Fruit fly (Drosophila melanogaster): ENCODE measurements around the gene sens-2.

sens-2 gene

DNA sequence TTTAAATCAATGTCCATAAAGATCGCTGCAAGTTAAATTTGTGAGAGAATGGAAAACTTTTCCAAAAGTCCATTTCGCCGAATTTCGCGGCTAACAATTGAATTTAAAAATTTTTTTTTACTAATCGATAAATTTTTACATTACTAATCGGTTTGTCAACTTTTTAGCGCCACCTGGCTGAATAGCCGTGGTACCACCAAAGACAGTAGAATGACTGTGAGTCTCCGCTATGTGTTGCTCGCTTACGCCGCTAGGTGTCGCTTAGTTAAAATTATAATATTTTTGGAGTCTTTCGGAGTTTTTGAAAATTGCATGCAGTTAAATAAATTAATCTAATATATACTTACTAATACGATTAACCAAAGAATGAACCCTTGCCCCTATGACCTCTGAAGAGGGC lies 24.3 kb upstream of the sens-2 start (continued):
- TF ChIP-seq CG10267 (tag; optimal IDR thresholded peaks at IDR 0.05): peak; percentile 63
- peak; percentile 3 for TF ChIP-seq CG31365 (tag; optimal IDR thresholded peaks at IDR 0.05)
- TF ChIP-seq hbn (GFP tag; IDR thresholded peaks at IDR 0.05; ENCODE audit: partially characterized antibody): no peak
- no peak for TF ChIP-seq Atf-2 (GFP tag; optimal IDR thresholded peaks at IDR 0.05)
- TF ChIP-seq Doc3 (GFP tag; IDR thresholded peaks at IDR 0.05; ENCODE audit: partially characterized antibody): 0 out of 3 replicates have a peak, but pooled peaks have one; percentile 34
- no peak for TF ChIP-seq CG15269 (tag; optimal IDR thresholded peaks at IDR 0.05)
- TF ChIP-seq jing (GFP tag; optimal IDR thresholded peaks at IDR 0.05): no peak
- 0 out of 2 replicates have a peak, but pooled peaks have one; percentile 38 for TF ChIP-seq Ptx1 (GFP tag; IDR thresholded peaks at IDR 0.05)
- TF ChIP-seq lbe (GFP tag; optimal IDR thresholded peaks at IDR 0.05): no peak
- peak; percentile 47 for TF ChIP-seq Sox102F (GFP tag; optimal IDR thresholded peaks at IDR 0.05)
- no peak for TF ChIP-seq org-1 (GFP tag; optimal IDR thresholded peaks at IDR 0.05)
- TF ChIP-seq HmgD (GFP tag; optimal IDR thresholded peaks at IDR 0.05): peak; percentile 69
- TF ChIP-seq bigmax (GFP tag; optimal IDR thresholded peaks at IDR 0.05): no peak
- peak; percentile 19; the same call in 1 of the 4 replicates for TF ChIP-seq Gug (GFP tag; IDR thresholded peaks at IDR 0.05)
- TF ChIP-seq CG7987 (GFP tag; optimal IDR thresholded peaks at IDR 0.05): no peak
- TF ChIP-seq D19B (GFP tag; optimal IDR thresholded peaks at IDR 0.05): no peak
- no peak for TF ChIP-seq dimm (GFP tag; IDR thresholded peaks at IDR 0.05)
- peak; percentile 71 for TF ChIP-seq CG15514 (GFP tag; optimal IDR thresholded peaks at IDR 0.05)
- peak; percentile 26 for TF ChIP-seq kay (GFP tag; optimal IDR thresholded peaks at IDR 0.05)
- TF ChIP-seq CG7357 (GFP tag; IDR thresholded peaks at IDR 0.05): no peak
- TF ChIP-seq CG9437 (GFP tag; optimal IDR thresholded peaks at IDR 0.05): no peak
- TF ChIP-seq CG14014 (GFP tag; IDR thresholded peaks at IDR 0.05): 0 out of 2 replicates have a peak, but pooled peaks have one; percentile 21
- TF ChIP-seq sens-2 (GFP tag; IDR thresholded peaks at IDR 0.05): no peak
- no peak for TF ChIP-seq CG6683 (GFP tag; optimal IDR thresholded peaks at IDR 0.05)
- TF ChIP-seq sna (GFP tag; IDR thresholded peaks at IDR 0.05; ENCODE audit: partially characterized antibody): no peak
- TF ChIP-seq CG34376 (GFP tag; optimal IDR thresholded peaks at IDR 0.05): no peak
- TF ChIP-seq corto (GFP tag; optimal IDR thresholded peaks at IDR 0.05): no peak
- TF ChIP-seq sd (tag; optimal IDR thresholded peaks at IDR 0.05): no peak
- no peak for TF ChIP-seq CG10274 (GFP tag; optimal IDR thresholded peaks at IDR 0.05)
- no peak for TF ChIP-seq Eip74EF (GFP tag; optimal IDR thresholded peaks at IDR 0.05)
- TF ChIP-seq CG6854 (GFP tag; optimal IDR thresholded peaks at IDR 0.05): no peak
- no peak for TF ChIP-seq CG8924 (tag; optimal IDR thresholded peaks at IDR 0.05)
- no peak for TF ChIP-seq Neu2 (GFP tag; optimal IDR thresholded peaks at IDR 0.05; ENCODE audit: borderline replicate concordance)
- no peak for TF ChIP-seq Poxn (GFP tag; IDR thresholded peaks at IDR 0.05)
- TF ChIP-seq fd96Cb (tag; optimal IDR thresholded peaks at IDR 0.05): peak; percentile 1
- TF ChIP-seq CG14667 (GFP tag; IDR thresholded peaks at IDR 0.05): no peak
- TF ChIP-seq Fer3 (tag; optimal IDR thresholded peaks at IDR 0.05): peak; percentile 14
- no peak for TF ChIP-seq schlank (tag; optimal IDR thresholded peaks at IDR 0.05)
- TF ChIP-seq sens (GFP tag): peak; percentile 32
- TF ChIP-seq tap (tag; optimal IDR thresholded peaks at IDR 0.05): no peak
- no peak for TF ChIP-seq chm (GFP tag; IDR thresholded peaks at IDR 0.05)
- peak; percentile 94 for TF ChIP-seq CG2199 (GFP tag; IDR thresholded peaks at IDR 0.05)
- no peak for TF ChIP-seq odd (GFP tag; optimal IDR thresholded peaks at IDR 0.05)
- TF ChIP-seq Tbp (GFP tag; optimal IDR thresholded peaks at IDR 0.05): no peak
- no peak for TF ChIP-seq CG43689 (GFP tag; IDR thresholded peaks at IDR 0.05)
- TF ChIP-seq CG4820 (GFP tag; optimal IDR thresholded peaks at IDR 0.05): no peak
- 0 out of 2 replicates have a peak, but pooled peaks have one; percentile 19 for TF ChIP-seq E2f1 (GFP tag; IDR thresholded peaks at IDR 0.05)
- peak; percentile 17 for TF ChIP-seq CG1602 (GFP tag; optimal IDR thresholded peaks at IDR 0.05)
- no peak for TF ChIP-seq nerfin-1 (tag; optimal IDR thresholded peaks at IDR 0.05)
- no peak for TF ChIP-seq Lpt (GFP tag; optimal IDR thresholded peaks at IDR 0.05)
- no peak for TF ChIP-seq dm (GFP tag; optimal IDR thresholded peaks at IDR 0.05)

Data from whole organism, embryonic.